Worm (Caenorhabditis elegans) whole organism, young adult: Measurements from ENCODE around the gene C13G3.12.

Experiments
- F23B12.7 ChIP-seq: sonication (generic microtip); optimal IDR thresholded peaks from 2 replicates; lab custom pipeline; 2017; ENCODE audit warnings: missing genetic modification characterization, mild to moderate bottlenecking, missing compliant biosample characterization, antibody characterized with exemption, moderate library complexity; ENCODE audit not compliant: insufficient read depth
- Y95B8A.8 ChIP-seq: fragments of 200-800 bp; sonication (Bioruptor generic); IDR thresholded peaks from 2 replicates; pipeline ENCODE4 v1.3.6; 2022; ENCODE audit warnings: missing genetic modification reagents, missing genetic modification characterization, missing compliant biosample characterization
- aptf-3 ChIP-seq: fragments of 200-800 bp; sonication (Bioruptor generic); IDR thresholded peaks from 2 replicates; pipeline ENCODE4 v1.3.6; 2022; ENCODE audit warnings: missing genetic modification characterization, missing compliant biosample characterization
- cebp-1 ChIP-seq, 2 experiments: fragments of 200-800 bp in 1 of 2; sonication (Bioruptor generic) in 1 of 2; sonication (generic microtip) in 1 of 2; IDR thresholded peaks in 1 of 2; optimal IDR thresholded peaks in 1 of 2; 2 replicates each; pipeline versions ENCODE4 v1.3.6 to Lab custom; 2017 to 2022; ENCODE audit warnings: missing compliant biosample characterization in 2 of 2, missing genetic modification characterization in 2 of 2, mild to moderate bottlenecking in 1 of 2, missing genetic modification reagents in 1 of 2, moderate library complexity in 1 of 2
- die-1 ChIP-seq: sonication (generic microtip); optimal IDR thresholded peaks from 2 replicates; lab custom pipeline; 2016; ENCODE audit warnings: missing genotype, mild to moderate bottlenecking, missing genetic modification characterization, missing compliant biosample characterization
- dpl-1 ChIP-seq: fragments of 150-350 bp; optimal IDR thresholded peaks from 2 replicates; lab custom pipeline; 2014; ENCODE audit warnings: missing biosample characterization, missing genetic modification reagents, missing genetic modification characterization
- nfyb-1 ChIP-seq: fragments of 200-800 bp; sonication (Bioruptor generic); IDR thresholded peaks from 2 replicates; pipeline ENCODE4 v1.3.6; 2022; ENCODE audit warnings: missing genetic modification reagents, missing genetic modification characterization, missing compliant biosample characterization
- snpc-4 ChIP-seq, 5 experiments: fragments of 150-350 bp in 1 of 5; sonication (generic microtip) in 4 of 5; optimal IDR thresholded peaks; 2 replicates each; lab custom pipeline; 2014 to 2018; ENCODE audit warnings: missing genetic modification characterization in 5 of 5, missing biosample characterization in 3 of 5, antibody characterized with exemption in 2 of 5, mild to moderate bottlenecking in 2 of 5, missing compliant biosample characterization in 2 of 5, missing genotype in 2 of 5, moderate library complexity in 2 of 5, missing genetic modification reagents in 1 of 5
- sptf-2 ChIP-seq: fragments of 200-800 bp; sonication (Bioruptor generic); optimal IDR thresholded peaks from 2 replicates; lab custom pipeline; 2018; ENCODE audit warnings: mild to moderate bottlenecking, missing genetic modification characterization, missing compliant biosample characterization
- tbp1 ChIP-seq: fragments of 200-800 bp; sonication (Bioruptor generic); optimal IDR thresholded peaks from 2 replicates; lab custom pipeline; 2018; ENCODE audit warnings: mild to moderate bottlenecking, missing genetic modification characterization, missing compliant biosample characterization

- no peak for TF ChIP-seq die-1 (tag; lab: Kevin White, UChicago)
- no peak for TF ChIP-seq sptf-2
- no peak for TF ChIP-seq aptf-3 (GFP tag; lab: Robert Waterston, UW)
- no peak for TF ChIP-seq dpl-1 (GFP tag; lab: Kevin White, UChicago)
- no peak for TF ChIP-seq F23B12.7 (tag; lab: Kevin White, UChicago)
- no peak for TF ChIP-seq cebp-1 (GFP tag; IDR thresholded peaks at IDR 0.05; lab: Robert Waterston, UW)
- TF ChIP-seq cebp-1 (tag; optimal IDR thresholded peaks at IDR 0.05; lab: Kevin White, UChicago), result no peak
- TF ChIP-seq nfyb-1 (GFP tag; lab: Robert Waterston, UW), result no peak
- no peak for TF ChIP-seq Y95B8A.8
- no peak for TF ChIP-seq tbp1
- no peak for TF ChIP-seq snpc-4 (GFP tag; optimal IDR thresholded peaks at IDR 0.05; lab: Kevin White, UChicago)
- TF ChIP-seq snpc-4 (tag; optimal IDR thresholded peaks at IDR 0.05; lab: Kevin White, UChicago), result no peak
Observed at ce11 chrV:10975091-10975490, 47.6 kb downstream of the C13G3.12 start.
